Worm (Caenorhabditis elegans) whole organism, L1 larva: ENCODE results near the gene nfm-1.
A peak's percentile ranks its signal among the peaks of the same experiment; 100 is the strongest.

Source experiments
- C04F5.9 ChIP-seq: sonication (generic microtip); optimal IDR thresholded peaks from 2 replicates; lab custom pipeline; 2016; ENCODE audit warnings: missing genetic modification characterization, missing compliant biosample characterization
- C16A3.4 ChIP-seq: fragments of 150-350 bp; optimal IDR thresholded peaks from 2 replicates; lab custom pipeline; 2014; ENCODE audit warnings: missing biosample characterization, missing genetic modification characterization
- Y116A8C.19 ChIP-seq: sonication (generic microtip); optimal IDR thresholded peaks from 2 replicates; lab custom pipeline; 2016; ENCODE audit warnings: missing compliant biosample characterization, missing genetic modification characterization, borderline replicate concordance
- aha-1 ChIP-seq: fragments of 150-350 bp; optimal IDR thresholded peaks from 2 replicates; lab custom pipeline; 2014; ENCODE audit warnings: missing biosample characterization, missing genetic modification characterization
- alr-1 ChIP-seq: fragments of 200-800 bp; sonication (Bioruptor generic); optimal IDR thresholded peaks from 2 replicates; lab custom pipeline; 2018; ENCODE audit warnings: borderline replicate concordance, mild to moderate bottlenecking, missing genetic modification characterization, missing compliant biosample characterization
- ceh-63 ChIP-seq: fragments of 200-800 bp; sonication (Bioruptor generic); optimal IDR thresholded peaks from 2 replicates; lab custom pipeline; 2018; ENCODE audit warnings: mild to moderate bottlenecking, missing genetic modification characterization, missing compliant biosample characterization
- ceh-90 ChIP-seq: sonication (generic microtip); optimal IDR thresholded peaks from 2 replicates; lab custom pipeline; 2016; ENCODE audit warnings: missing genetic modification characterization, missing compliant biosample characterization
- dpl-1 ChIP-seq, 3 experiments: fragments of 150-350 bp in 2 of 3; sonication (generic microtip) in 1 of 3; optimal IDR thresholded peaks; 2 replicates each; lab custom pipeline; 2014 to 2017; ENCODE audit warnings: missing biosample characterization in 3 of 3, missing genetic modification characterization in 3 of 3, missing genetic modification reagents in 3 of 3
- efl-1 ChIP-seq, 4 experiments: fragments of 150-350 bp; optimal IDR thresholded peaks in 3 of 4; peaks in 1 of 4; 1 replicate in 1 of 4; 2 replicates in 3 of 4; lab custom pipeline; 2014; ENCODE audit warnings: missing biosample characterization in 2 of 4, missing genetic modification characterization in 2 of 4, missing genetic modification reagents in 2 of 4
- efl-3 ChIP-seq: fragments of 200-800 bp; sonication (Bioruptor generic); optimal IDR thresholded peaks from 2 replicates; lab custom pipeline; 2018; ENCODE audit warnings: mild to moderate bottlenecking, missing genetic modification characterization, missing compliant biosample characterization
- egl-13 ChIP-seq: sonication (generic microtip); optimal IDR thresholded peaks from 2 replicates; lab custom pipeline; 2016; ENCODE audit warnings: missing genotype, missing genetic modification reagents, missing genetic modification characterization, missing compliant biosample characterization
- ets-5 ChIP-seq: fragments of 200-800 bp; sonication (Bioruptor generic); IDR thresholded peaks from 2 replicates; pipeline ENCODE4 v1.3.6; 2022; ENCODE audit warnings: missing genetic modification characterization, missing compliant biosample characterization
- fkh-10 ChIP-seq: sonication (generic microtip); optimal IDR thresholded peaks from 2 replicates; lab custom pipeline; 2017; ENCODE audit warnings: missing biosample characterization, missing genetic modification reagents, missing genetic modification characterization
- fkh-4 ChIP-seq: sonication (generic microtip); optimal IDR thresholded peaks from 2 replicates; lab custom pipeline; 2016; ENCODE audit warnings: missing compliant biosample characterization, missing genetic modification characterization, borderline replicate concordance
- hlh-17 ChIP-seq: fragments of 200-800 bp; sonication (Bioruptor generic); optimal IDR thresholded peaks from 2 replicates; lab custom pipeline; 2018; ENCODE audit warnings: missing genetic modification characterization, mild to moderate bottlenecking, missing compliant biosample characterization, moderate library complexity, borderline replicate concordance
- isw-1 ChIP-seq: fragments of 200-800 bp; sonication (Bioruptor generic); IDR thresholded peaks from 2 replicates; pipeline ENCODE4 v1.3.6; 2022; ENCODE audit warnings: missing genetic modification characterization, missing compliant biosample characterization
- jun-1 ChIP-seq: fragments of 150-350 bp; optimal IDR thresholded peaks from 2 replicates; lab custom pipeline; 2014; ENCODE audit warnings: missing biosample characterization, missing genetic modification reagents, missing genetic modification characterization
- lin-13 ChIP-seq: fragments of 150-350 bp; optimal IDR thresholded peaks from 2 replicates; lab custom pipeline; 2014; ENCODE audit warnings: missing biosample characterization, missing genetic modification reagents, missing genetic modification characterization
- lin-15B ChIP-seq: fragments of 150-350 bp; sonication (generic microtip); optimal IDR thresholded peaks from 3 replicates; lab custom pipeline; 2014; ENCODE audit warnings: missing biosample characterization, missing genetic modification characterization
- lin-35 ChIP-seq, 2 experiments: fragments of 150-350 bp; optimal IDR thresholded peaks; 2 replicates each; lab custom pipeline; 2014; ENCODE audit warnings: missing biosample characterization in 2 of 2, missing genetic modification characterization in 2 of 2, missing genetic modification reagents in 2 of 2
- lin-39 ChIP-seq: fragments of 150-350 bp; optimal IDR thresholded peaks from 2 replicates; lab custom pipeline; 2014; ENCODE audit warnings: missing biosample characterization, missing genetic modification reagents, missing genetic modification characterization
- lir-3 ChIP-seq: sonication (generic microtip); optimal IDR thresholded peaks from 2 replicates; lab custom pipeline; 2016; ENCODE audit warnings: mild to moderate bottlenecking, missing genetic modification characterization, moderate library complexity, missing compliant biosample characterization; ENCODE audit not compliant: poor library complexity
- lsy-2 ChIP-seq, 2 experiments: fragments of 150-350 bp; optimal IDR thresholded peaks; 2 replicates each; lab custom pipeline; 2014; ENCODE audit warnings: missing biosample characterization in 2 of 2, missing genetic modification characterization in 2 of 2
- mdl-1 ChIP-seq, 2 experiments: fragments of 150-350 bp; optimal IDR thresholded peaks; 2 replicates each; lab custom pipeline; 2014 to 2017; ENCODE audit warnings: missing biosample characterization in 2 of 2, missing genetic modification characterization in 2 of 2, inconsistent platforms in 1 of 2
- nhr-11 ChIP-seq: fragments of 150-350 bp; optimal IDR thresholded peaks from 2 replicates; lab custom pipeline; 2014; ENCODE audit warnings: missing biosample characterization, missing genetic modification characterization
- nhr-19 ChIP-seq: fragments of 200-800 bp; sonication (Bioruptor generic); conservative IDR thresholded peaks from 2 replicates; pipeline ENCODE4 v1.3.6; 2022; ENCODE audit warnings: missing genetic modification characterization, missing compliant biosample characterization
- nhr-20 ChIP-seq: sonication (generic microtip); optimal IDR thresholded peaks from 2 replicates; lab custom pipeline; 2016; ENCODE audit warnings: mild to moderate bottlenecking, missing genetic modification characterization, missing compliant biosample characterization
- nhr-28 ChIP-seq: fragments of 150-350 bp; optimal IDR thresholded peaks from 2 replicates; lab custom pipeline; 2014; ENCODE audit warnings: missing biosample characterization, missing genetic modification characterization
- nhr-76 ChIP-seq: sonication (generic microtip); optimal IDR thresholded peaks from 2 replicates; lab custom pipeline; 2017; ENCODE audit warnings: missing biosample characterization, missing genetic modification characterization
- nhr-84 ChIP-seq: sonication (generic microtip); optimal IDR thresholded peaks from 2 replicates; lab custom pipeline; 2017; ENCODE audit warnings: missing biosample characterization, missing genetic modification characterization
- nhr-85 ChIP-seq: sonication (generic microtip); peaks from one replicate; lab custom pipeline; 2016; ENCODE audit warnings: missing genetic modification characterization, inconsistent platforms, missing compliant biosample characterization
- nhr-90 ChIP-seq: sonication (generic microtip); optimal IDR thresholded peaks from 2 replicates; lab custom pipeline; 2016; ENCODE audit warnings: mild to moderate bottlenecking, missing genetic modification characterization, missing compliant biosample characterization; ENCODE audit not compliant: poor library complexity
- pag-3 ChIP-seq: sonication (generic microtip); optimal IDR thresholded peaks from 2 replicates; lab custom pipeline; 2017; ENCODE audit warnings: missing genetic modification characterization, mild to moderate bottlenecking, missing compliant biosample characterization, antibody characterized with exemption, borderline replicate concordance; ENCODE audit not compliant: insufficient read depth
- pqm-1 ChIP-seq: sonication (generic microtip); optimal IDR thresholded peaks from 3 replicates; lab custom pipeline; 2017; ENCODE audit warnings: missing biosample characterization, missing genetic modification characterization
- rnt-1 ChIP-seq: sonication (generic microtip); optimal IDR thresholded peaks from 2 replicates; lab custom pipeline; 2016; ENCODE audit warnings: mild to moderate bottlenecking, missing genetic modification characterization, moderate library complexity, missing compliant biosample characterization
- skn-1 ChIP-seq: fragments of 150-350 bp; optimal IDR thresholded peaks from 2 replicates; lab custom pipeline; 2014; ENCODE audit warnings: missing biosample characterization, missing genetic modification characterization
- snu-23 ChIP-seq: sonication (generic microtip); optimal IDR thresholded peaks from 2 replicates; lab custom pipeline; 2016; ENCODE audit warnings: missing genetic modification characterization, missing compliant biosample characterization
- sptf-1 ChIP-seq: fragments of 150-350 bp; optimal IDR thresholded peaks from 2 replicates; lab custom pipeline; 2014; ENCODE audit warnings: missing biosample characterization, missing genetic modification characterization
- sup-37 ChIP-seq: fragments of 200-800 bp; sonication (Bioruptor generic); optimal IDR thresholded peaks from 2 replicates; lab custom pipeline; 2018; ENCODE audit warnings: mild to moderate bottlenecking, missing genetic modification characterization, missing compliant biosample characterization
- tbx-2 ChIP-seq: sonication (generic microtip); optimal IDR thresholded peaks from 2 replicates; lab custom pipeline; 2016; ENCODE audit warnings: missing genetic modification characterization, missing compliant biosample characterization
- vab-15 ChIP-seq: sonication (generic microtip); optimal IDR thresholded peaks from 2 replicates; lab custom pipeline; 2017; ENCODE audit warnings: missing genotype, mild to moderate bottlenecking, missing genetic modification characterization, missing compliant biosample characterization
- xbp-1 ChIP-seq: sonication (generic microtip); optimal IDR thresholded peaks from 2 replicates; lab custom pipeline; 2016; ENCODE audit warnings: missing genetic modification characterization, missing compliant biosample characterization
- zag-1 ChIP-seq: fragments of 150-350 bp; optimal IDR thresholded peaks from 2 replicates; lab custom pipeline; 2014; ENCODE audit warnings: missing biosample characterization, missing genetic modification characterization
- zip-4 ChIP-seq: fragments of 200-800 bp; sonication (Bioruptor generic); optimal IDR thresholded peaks from 2 replicates; lab custom pipeline; 2018; ENCODE audit warnings: mild to moderate bottlenecking, missing genetic modification characterization, moderate library complexity, missing compliant biosample characterization

Gene nfm-1

DNA sequence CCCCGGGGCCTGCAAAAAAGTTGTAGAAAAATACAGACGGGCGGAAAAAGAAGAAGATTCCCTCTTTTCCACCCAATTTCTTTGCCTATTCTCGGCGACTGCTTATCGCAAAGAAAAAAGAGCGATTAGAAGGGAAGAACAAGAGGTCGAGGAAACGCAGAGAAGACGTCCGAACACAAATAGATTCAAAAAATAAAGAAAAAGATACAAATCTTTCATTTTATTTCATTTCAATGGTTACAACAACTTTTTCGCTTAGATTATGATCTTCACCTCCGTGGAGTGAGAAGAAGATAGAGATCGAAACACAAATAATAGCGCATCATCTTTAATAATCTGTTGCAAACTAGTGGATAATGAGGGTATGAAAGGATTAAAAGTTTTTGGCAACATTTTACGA, 27.2 kb upstream of the nfm-1 start (continued):
- no peak for TF ChIP-seq lin-39
- no peak for TF ChIP-seq alr-1 (tag; lab: Kevin White, UChicago)
- TF ChIP-seq lin-13: no peak
- no peak for TF ChIP-seq ceh-90 (tag; lab: Kevin White, UChicago)
- no peak for TF ChIP-seq tbx-2
- TF ChIP-seq snu-23: peak; percentile 9
- TF ChIP-seq nhr-90 (tag; lab: Kevin White, UChicago): no peak
- no peak for TF ChIP-seq egl-13 (tag; lab: Kevin White, UChicago)
- TF ChIP-seq efl-1 (optimal IDR thresholded peaks at IDR 0.05; lab: Kevin White, UChicago): no peak
- TF ChIP-seq efl-1 (GFP tag; optimal IDR thresholded peaks at IDR 0.05 in 1 of 2; lab: Kevin White, UChicago): no peak
- no peak for TF ChIP-seq isw-1
- no peak for TF ChIP-seq sptf-1 (tag; lab: Kevin White, UChicago)
- no peak for TF ChIP-seq mdl-1 (tag; optimal IDR thresholded peaks at IDR 0.05; lab: Kevin White, UChicago)
- no peak for TF ChIP-seq pag-3 (tag; lab: Kevin White, UChicago)
- peak; percentile 43 for TF ChIP-seq efl-3 (GFP tag; lab: Kevin White, UChicago)
- TF ChIP-seq vab-15 (tag; lab: Kevin White, UChicago): no peak
- no peak for TF ChIP-seq lin-35 (GFP tag; optimal IDR thresholded peaks at IDR 0.05; lab: Kevin White, UChicago)
- TF ChIP-seq fkh-4 (tag; lab: Kevin White, UChicago): no peak
- no peak for TF ChIP-seq fkh-10
- no peak for TF ChIP-seq ceh-63 (GFP tag; lab: Kevin White, UChicago)
- TF ChIP-seq pqm-1: no peak
- peak; percentile 36 for TF ChIP-seq nhr-20
- no peak for TF ChIP-seq C04F5.9 (tag; lab: Kevin White, UChicago)
- no peak for TF ChIP-seq C16A3.4
- TF ChIP-seq hlh-17 (GFP tag; lab: Kevin White, UChicago): no peak
- no peak for TF ChIP-seq aha-1 (tag; lab: Kevin White, UChicago)
- no peak for TF ChIP-seq skn-1 (tag; lab: Kevin White, UChicago)
- no peak for TF ChIP-seq jun-1
- no peak for TF ChIP-seq lir-3 (tag; lab: Kevin White, UChicago)
- TF ChIP-seq nhr-11 (tag; lab: Kevin White, UChicago): no peak
- TF ChIP-seq lsy-2 (tag; optimal IDR thresholded peaks at IDR 0.05; lab: Kevin White, UChicago): peak in 1 of 2 experiments; percentile 6
- TF ChIP-seq rnt-1 (tag; lab: Kevin White, UChicago): no peak
- no peak for TF ChIP-seq zag-1
- TF ChIP-seq nhr-84 (tag; lab: Kevin White, UChicago): no peak
- peak; percentile 91 for TF ChIP-seq nhr-85 (tag; lab: Kevin White, UChicago)
- TF ChIP-seq lin-15B: no peak
- TF ChIP-seq xbp-1 (tag; lab: Kevin White, UChicago): no peak
- no peak for TF ChIP-seq zip-4 (GFP tag; lab: Kevin White, UChicago)
- TF ChIP-seq nhr-76 (tag; lab: Kevin White, UChicago): no peak
- no peak for TF ChIP-seq Y116A8C.19 (tag; lab: Kevin White, UChicago)
- TF ChIP-seq sup-37 (GFP tag; lab: Kevin White, UChicago): no peak
- TF ChIP-seq nhr-28 (tag; lab: Kevin White, UChicago): no peak
- no peak for TF ChIP-seq nhr-19 (GFP tag; lab: Robert Waterston, UW)
- TF ChIP-seq dpl-1 (GFP tag; optimal IDR thresholded peaks at IDR 0.05; lab: Kevin White, UChicago): no peak
- no peak for TF ChIP-seq ets-5 (GFP tag; lab: Robert Waterston, UW)
